Fruit fly (Drosophila melanogaster): ENCODE data around the gene E5.

Gene E5

DNA sequence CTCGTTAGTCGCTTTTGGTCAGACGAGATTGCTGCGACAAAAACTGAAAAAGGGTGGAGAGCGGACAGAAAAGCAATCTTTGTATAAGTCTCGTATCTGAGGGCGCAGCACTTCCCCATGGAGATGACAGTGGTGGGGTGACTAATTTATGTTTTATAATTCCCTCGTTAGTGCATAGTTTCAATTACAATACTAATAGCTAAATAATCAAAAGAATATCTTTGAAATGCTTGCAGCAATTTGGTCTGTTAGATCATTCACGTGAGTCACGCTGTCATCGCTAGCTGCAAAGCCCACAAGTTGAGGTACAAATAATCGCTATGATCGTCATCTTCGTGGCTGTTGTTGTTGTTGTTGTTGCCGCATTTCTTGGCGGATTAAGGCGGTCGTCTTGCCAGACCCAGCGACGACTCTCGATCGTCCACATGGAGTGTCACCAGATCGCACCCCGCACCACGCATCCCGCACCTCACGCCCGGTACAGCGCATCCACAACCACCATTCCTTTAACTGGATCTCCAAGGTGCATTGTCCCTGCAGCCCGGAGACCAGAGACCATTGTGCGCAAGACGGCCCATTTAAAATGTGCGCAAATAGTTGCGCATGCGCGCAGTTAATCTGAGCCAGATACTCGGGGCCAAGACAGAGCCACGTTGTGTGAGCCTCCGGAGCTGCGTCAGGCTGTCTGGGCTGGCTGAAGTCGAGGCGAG, 47.2 kb upstream of the E5 start (continued):
- TF ChIP-seq Usf (GFP tag; optimal IDR thresholded peaks at IDR 0.05) (no peak), CG2678 (tag; optimal IDR thresholded peaks at IDR 0.05) (peak; percentile 51), CG17568 (GFP tag; optimal IDR thresholded peaks at IDR 0.05) (no peak), Meics (GFP tag; optimal IDR thresholded peaks at IDR 0.05) (no peak), zfh1 (GFP tag; IDR thresholded peaks at IDR 0.05) (peak; percentile 90), insv (GFP tag; optimal IDR thresholded peaks at IDR 0.05) (no peak), ci (GFP tag; IDR thresholded peaks at IDR 0.05) (peak; percentile 83), Sry-β (GFP tag; optimal IDR thresholded peaks at IDR 0.05) (peak; percentile 21), dmrt11E (tag; optimal IDR thresholded peaks at IDR 0.05) (no peak), CG6791 (GFP tag; IDR thresholded peaks at IDR 0.05; ENCODE audit: partially characterized antibody) (peak; percentile 59; the same call in 2 of the 3 replicates), Oli (tag; optimal IDR thresholded peaks at IDR 0.05) (no peak), Tbp (GFP tag; optimal IDR thresholded peaks at IDR 0.05) (no peak), kay (GFP tag; optimal IDR thresholded peaks at IDR 0.05) (no peak), CG13775 (GFP tag; optimal IDR thresholded peaks at IDR 0.05) (no peak), CG12769 (tag; optimal IDR thresholded peaks at IDR 0.05) (no peak), Scr (GFP tag; IDR thresholded peaks at IDR 0.05; ENCODE audit: partially characterized antibody) (peak; percentile 59), chif (GFP tag; optimal IDR thresholded peaks at IDR 0.05) (peak; percentile 1 to 27), Ets97D (GFP tag; optimal IDR thresholded peaks at IDR 0.05) (no peak), Hsf (GFP tag; optimal IDR thresholded peaks at IDR 0.05) (no peak), caup (GFP tag; optimal IDR thresholded peaks at IDR 0.05; ENCODE audit: severe bottlenecking) (no peak), MESR4 (GFP tag; optimal IDR thresholded peaks at IDR 0.05) (no peak), tx (GFP tag; optimal IDR thresholded peaks at IDR 0.05) (no peak), CG42726 (GFP tag; IDR thresholded peaks at IDR 0.05; ENCODE audit: partially characterized antibody) (no peak)

DNA sequence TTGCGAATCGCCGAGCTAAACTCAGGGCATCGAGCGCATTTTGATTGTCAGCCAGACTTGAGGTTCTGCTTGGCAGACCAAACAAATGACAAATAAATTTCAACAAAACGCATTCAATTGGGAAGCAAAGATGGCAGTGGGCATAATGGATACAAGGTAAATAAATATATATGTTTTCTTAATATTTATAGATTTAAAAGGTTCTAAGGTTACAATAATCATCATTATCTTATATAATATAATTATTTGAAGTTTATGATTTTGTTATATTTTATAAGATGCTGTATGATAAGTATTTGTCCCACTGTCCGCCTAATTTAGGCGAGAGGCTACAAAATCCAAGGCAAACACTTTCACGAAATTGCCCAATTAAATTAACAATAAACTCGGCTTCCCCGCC, 43.3 kb upstream of the E5 start:
- TF ChIP-seq yki (optimal IDR thresholded peaks at IDR 0.05) (no peak), CG6854 (GFP tag; optimal IDR thresholded peaks at IDR 0.05) (no peak), ATbp (GFP tag; optimal IDR thresholded peaks at IDR 0.05) (no peak), CG4730 (GFP tag; IDR thresholded peaks at IDR 0.05) (no peak), gem (tag; optimal IDR thresholded peaks at IDR 0.05) (peak; percentile 15), caup (GFP tag; optimal IDR thresholded peaks at IDR 0.05; ENCODE audit: severe bottlenecking) (no peak), lmd (GFP tag; IDR thresholded peaks at IDR 0.05) (no peak), gfzf (GFP tag; optimal IDR thresholded peaks at IDR 0.05) (no peak), E2f2 (GFP tag; IDR thresholded peaks at IDR 0.05) (no peak), ase (GFP tag; IDR thresholded peaks at IDR 0.05) (no peak), Awh (GFP tag; IDR thresholded peaks at IDR 0.05) (no peak), CG10979 (tag; optimal IDR thresholded peaks at IDR 0.05) (peak; percentile 8), CG31441 (GFP tag; IDR thresholded peaks at IDR 0.05) (0 out of 2 replicates have a peak, but pooled peaks have one; percentile 29), dati (GFP tag; IDR thresholded peaks at IDR 0.05) (no peak), CG1647 (GFP tag; optimal IDR thresholded peaks at IDR 0.05) (no peak), Vsx1 (GFP tag; optimal IDR thresholded peaks at IDR 0.05) (no peak), CG18764 (GFP tag; optimal IDR thresholded peaks at IDR 0.05) (no peak), Hmr (GFP tag; optimal IDR thresholded peaks at IDR 0.05) (no peak), CG10209 (GFP tag; optimal IDR thresholded peaks at IDR 0.05) (no peak), CkIIα-i1 (GFP tag; IDR thresholded peaks at IDR 0.05) (no peak), BtbVII (GFP tag; optimal IDR thresholded peaks at IDR 0.05) (no peak), unpg (GFP tag; optimal IDR thresholded peaks at IDR 0.05) (peak; percentile 5), CG11504 (tag; optimal IDR thresholded peaks at IDR 0.05) (peak; percentile 3), CG13296 (GFP tag; optimal IDR thresholded peaks at IDR 0.05) (no peak), Mrtf (GFP tag; IDR thresholded peaks at IDR 0.05) (no peak), bab2 (GFP tag; optimal IDR thresholded peaks at IDR 0.05) (no peak), toy (GFP tag; IDR thresholded peaks at IDR 0.05) (no peak), CG4424 (GFP tag; optimal IDR thresholded peaks at IDR 0.05) (no peak), tx (GFP tag; optimal IDR thresholded peaks at IDR 0.05) (no peak)

All from whole organism, embryonic.